Fruit fly (Drosophila melanogaster) whole organism, embryonic: ENCODE results near the gene pav.

ENCODE experiments used
- B-H1 ChIP-seq: fragments of 200-800 bp; sonication (Bioruptor generic); IDR thresholded peaks from 3 replicates; pipeline ENCODE4 v1.3.6; 2022; ENCODE audit warnings: missing biosample characterization, missing genetic modification characterization
- Bdp1 ChIP-seq: fragments of 200-800 bp; sonication (Bioruptor generic); optimal IDR thresholded peaks from 3 replicates; lab custom pipeline; 2016; ENCODE audit warnings: missing biosample characterization, missing genetic modification characterization
- CG12155 ChIP-seq: fragments of 200-800 bp; sonication (Bioruptor generic); optimal IDR thresholded peaks from 3 replicates; lab custom pipeline; 2016; ENCODE audit warnings: missing biosample characterization, missing genetic modification characterization
- CG1233 ChIP-seq: fragments of 200-800 bp; sonication (Bioruptor generic); optimal IDR thresholded peaks from 4 replicates; lab custom pipeline; 2018; ENCODE audit warnings: missing biosample characterization, mild to moderate bottlenecking, missing genetic modification characterization
- CG13624 ChIP-seq: fragments of 200-800 bp; sonication (Bioruptor generic); optimal IDR thresholded peaks from 2 replicates; lab custom pipeline; 2016; ENCODE audit warnings: missing biosample characterization, missing genetic modification characterization
- CG14441 ChIP-seq: fragments of 200-800 bp; sonication (Bioruptor generic); IDR thresholded peaks from 2 replicates; pipeline ENCODE4 v1.3.6; 2022; ENCODE audit warnings: missing biosample characterization, missing genetic modification characterization
- CG15514 ChIP-seq: fragments of 200-800 bp; sonication (Bioruptor generic); optimal IDR thresholded peaks from 3 replicates; lab custom pipeline; 2017; ENCODE audit warnings: missing biosample characterization, missing genetic modification characterization, mild to moderate bottlenecking, moderate library complexity, missing genetic modification reagents
- CG1603 ChIP-seq: fragments of 200-800 bp; sonication (Bioruptor generic); optimal IDR thresholded peaks from 2 replicates; lab custom pipeline; 2019; ENCODE audit warnings: missing biosample characterization, mild to moderate bottlenecking, missing genetic modification characterization, moderate library complexity
- CG16863 ChIP-seq: fragments of 200-800 bp; sonication (Bioruptor generic); optimal IDR thresholded peaks from 3 replicates; lab custom pipeline; 2016; ENCODE audit warnings: missing biosample characterization, missing genetic modification characterization
- CG17802 ChIP-seq: fragments of 200-800 bp; sonication (Bioruptor generic); optimal IDR thresholded peaks from 2 replicates; lab custom pipeline; 2018; ENCODE audit warnings: missing biosample characterization, mild to moderate bottlenecking, missing genetic modification characterization, moderate library complexity
- CG18011 ChIP-seq: fragments of 200-800 bp; sonication (Bioruptor generic); optimal IDR thresholded peaks from 2 replicates; lab custom pipeline; 2017; ENCODE audit warnings: missing biosample characterization, missing genetic modification characterization, mild to moderate bottlenecking, moderate library complexity, missing genotype
- CG18262 ChIP-seq: fragments of 200-800 bp; optimal IDR thresholded peaks from 3 replicates; lab custom pipeline; 2019; ENCODE audit warnings: missing biosample characterization, mild to moderate bottlenecking, missing genetic modification characterization, moderate library complexity
- CG1832 ChIP-seq: fragments of 200-800 bp; sonication (Bioruptor generic); optimal IDR thresholded peaks from 2 replicates; lab custom pipeline; 2017; ENCODE audit warnings: missing biosample characterization, mild to moderate bottlenecking, missing genetic modification characterization, inconsistent platforms
- CG2129 ChIP-seq: fragments of 200-800 bp; sonication (Bioruptor generic); IDR thresholded peaks from 2 replicates; pipeline ENCODE4 v1.3.6; 2022; ENCODE audit warnings: missing biosample characterization, missing genetic modification characterization; ENCODE audit not compliant: partially characterized antibody
- CG32532 ChIP-seq: fragments of 200-800 bp; sonication (Bioruptor generic); IDR thresholded peaks from 2 replicates; pipeline ENCODE4 v1.3.6; 2022; ENCODE audit warnings: missing biosample characterization, missing genetic modification characterization
- CG3995 ChIP-seq: fragments of 200-800 bp; sonication (Bioruptor generic); optimal IDR thresholded peaks from 3 replicates; lab custom pipeline; 2016; ENCODE audit warnings: missing biosample characterization, missing genetic modification characterization
- CG4617 ChIP-seq: fragments of 200-800 bp; sonication (Bioruptor generic); optimal IDR thresholded peaks from 3 replicates; lab custom pipeline; 2016; ENCODE audit warnings: missing biosample characterization, missing genetic modification characterization, borderline replicate concordance
- CG7987 ChIP-seq: fragments of 200-800 bp; sonication (Bioruptor generic); optimal IDR thresholded peaks from 2 replicates; lab custom pipeline; 2018; ENCODE audit warnings: missing biosample characterization, mild to moderate bottlenecking, missing genetic modification characterization, moderate library complexity
- CrebB ChIP-seq: fragments of 200-800 bp; sonication (Bioruptor generic); optimal IDR thresholded peaks from 3 replicates; lab custom pipeline; 2018; ENCODE audit warnings: missing biosample characterization, mild to moderate bottlenecking, missing genetic modification characterization
- D19A ChIP-seq: fragments of 200-800 bp; optimal IDR thresholded peaks from 3 replicates; lab custom pipeline; 2019; ENCODE audit warnings: missing biosample characterization, mild to moderate bottlenecking, missing genetic modification characterization, moderate library complexity
- Deaf1 ChIP-seq: fragments of 200-800 bp; optimal IDR thresholded peaks from 3 replicates; lab custom pipeline; 2019; ENCODE audit warnings: missing biosample characterization, mild to moderate bottlenecking, missing genetic modification characterization, moderate library complexity
- Dfd ChIP-seq, 2 experiments: fragments of >200 bp; optimal IDR thresholded peaks; 2 replicates each; lab custom pipeline; 2017; ENCODE audit warnings: missing biosample characterization in 2 of 2, missing genetic modification characterization in 2 of 2
- Dll ChIP-seq: fragments of 200-800 bp; sonication (Bioruptor generic); IDR thresholded peaks from 4 replicates; pipeline ENCODE4 v1.3.6; 2022; ENCODE audit warnings: missing biosample characterization, missing genetic modification characterization; ENCODE audit not compliant: partially characterized antibody
- Dref ChIP-seq: fragments of 200-800 bp; sonication (Bioruptor generic); IDR thresholded peaks from 2 replicates; pipeline ENCODE4 v1.3.6; 2022; ENCODE audit warnings: missing biosample characterization, missing genetic modification characterization
- E2f1 ChIP-seq: fragments of 200-800 bp; sonication (Bioruptor generic); IDR thresholded peaks from 2 replicates; pipeline ENCODE4 v1.3.6; 2022; ENCODE audit warnings: missing biosample characterization, missing genetic modification characterization
- E2f2 ChIP-seq: fragments of 200-800 bp; sonication (Bioruptor generic); IDR thresholded peaks from 2 replicates; pipeline ENCODE4 v1.3.6; 2022; ENCODE audit warnings: missing biosample characterization, missing genetic modification characterization
- Ets97D ChIP-seq: fragments of 200-800 bp; sonication (Bioruptor generic); optimal IDR thresholded peaks from 3 replicates; lab custom pipeline; 2016; ENCODE audit warnings: missing biosample characterization, missing genetic modification characterization
- Fer3 ChIP-seq: fragments of 200-800 bp; sonication (Bioruptor generic); optimal IDR thresholded peaks from 2 replicates; lab custom pipeline; 2018; ENCODE audit warnings: missing biosample characterization, mild to moderate bottlenecking, missing genetic modification characterization, moderate library complexity
- Gug ChIP-seq: fragments of 200-800 bp; sonication (Bioruptor generic); IDR thresholded peaks from 4 replicates; pipeline ENCODE4 v1.3.6; 2022; ENCODE audit warnings: missing biosample characterization, missing genetic modification characterization
- Hey ChIP-seq: fragments of 200-800 bp; sonication (Bioruptor generic); optimal IDR thresholded peaks from 3 replicates; lab custom pipeline; 2018; ENCODE audit warnings: missing biosample characterization, mild to moderate bottlenecking, missing genetic modification characterization
- Hr51 ChIP-seq, 2 experiments: fragments of 200-800 bp; sonication (Bioruptor generic); optimal IDR thresholded peaks; 2 replicates in 1 of 2; 3 replicates in 1 of 2; lab custom pipeline; 2016 to 2018; ENCODE audit warnings: missing biosample characterization in 2 of 2, missing genetic modification characterization in 2 of 2, mild to moderate bottlenecking in 1 of 2, moderate library complexity in 1 of 2
- Lim3 ChIP-seq: fragments of 200-800 bp; sonication (Bioruptor generic); IDR thresholded peaks from 2 replicates; pipeline ENCODE4 v1.3.6; 2022; ENCODE audit warnings: missing biosample characterization, missing genetic modification characterization
- NfI ChIP-seq: fragments of 200-800 bp; sonication (Bioruptor generic); optimal IDR thresholded peaks from 3 replicates; lab custom pipeline; 2018; ENCODE audit warnings: missing biosample characterization, mild to moderate bottlenecking, missing genetic modification characterization, moderate library complexity
- Rx ChIP-seq: fragments of 200-800 bp; sonication (Bioruptor generic); IDR thresholded peaks from 2 replicates; pipeline ENCODE4 v1.3.6; 2022; ENCODE audit warnings: missing biosample characterization, missing genetic modification characterization
- Spps ChIP-seq: fragments of 200-800 bp; sonication (Bioruptor generic); optimal IDR thresholded peaks from 2 replicates; lab custom pipeline; 2018; ENCODE audit warnings: missing biosample characterization, mild to moderate bottlenecking, missing genetic modification characterization
- Usf ChIP-seq: fragments of 200-800 bp; sonication (Bioruptor generic); optimal IDR thresholded peaks from 2 replicates; lab custom pipeline; 2017; ENCODE audit warnings: missing genotype, missing biosample characterization, missing genetic modification characterization
- bcd ChIP-seq: fragments of 200-800 bp; sonication (Bioruptor generic); optimal IDR thresholded peaks from 2 replicates; lab custom pipeline; 2017; ENCODE audit warnings: missing biosample characterization, mild to moderate bottlenecking, missing genetic modification characterization
- dpn ChIP-seq, 2 experiments: fragments of 200-800 bp; sonication (Bioruptor generic); optimal IDR thresholded peaks; 3 replicates each; lab custom pipeline; 2016; ENCODE audit warnings: missing biosample characterization in 2 of 2, missing genetic modification characterization in 2 of 2
- dysf ChIP-seq: fragments of 200-800 bp; sonication (Bioruptor generic); IDR thresholded peaks from 3 replicates; pipeline ENCODE4 v1.3.6; 2022; ENCODE audit warnings: missing biosample characterization, missing genetic modification characterization
- gfzf ChIP-seq: fragments of 200-800 bp; sonication (Bioruptor generic); optimal IDR thresholded peaks from 2 replicates; lab custom pipeline; 2016; ENCODE audit warnings: missing biosample characterization, mild to moderate bottlenecking, missing genetic modification characterization, moderate library complexity
- jumu ChIP-seq: fragments of 200-800 bp; sonication (Bioruptor generic); optimal IDR thresholded peaks from 3 replicates; lab custom pipeline; 2016; ENCODE audit warnings: missing biosample characterization, missing genetic modification characterization
- ken ChIP-seq: fragments of 200-800 bp; sonication (Bioruptor generic); IDR thresholded peaks from 3 replicates; pipeline ENCODE4 v1.3.6; 2022; ENCODE audit warnings: missing biosample characterization, missing genetic modification characterization
- pan ChIP-seq, 4 experiments: fragments of >200 bp in 3 of 4; fragments of 200-800 bp in 1 of 4; sonication (Bioruptor generic) in 1 of 4; optimal IDR thresholded peaks in 3 of 4; IDR thresholded peaks in 1 of 4; 2 replicates each; pipeline versions ENCODE4 v1.3.6 to Lab custom; 2017 to 2022; ENCODE audit warnings: missing biosample characterization in 2 of 4, missing genetic modification characterization in 2 of 4, mixed read lengths in 1 of 4
- pfk ChIP-seq: fragments of 200-800 bp; sonication (Bioruptor generic); optimal IDR thresholded peaks from 2 replicates; lab custom pipeline; 2018; ENCODE audit warnings: missing biosample characterization, mild to moderate bottlenecking, missing genetic modification characterization, moderate library complexity
- ranshi ChIP-seq: fragments of 200-800 bp; sonication (Bioruptor generic); IDR thresholded peaks from 2 replicates; pipeline ENCODE4 v1.3.6; 2022; ENCODE audit warnings: missing biosample characterization, missing genetic modification characterization
- trh ChIP-seq: fragments of 200-800 bp; sonication (Bioruptor generic); optimal IDR thresholded peaks from 2 replicates; lab custom pipeline; 2016; ENCODE audit warnings: missing biosample characterization, missing genetic modification characterization
- vfl ChIP-seq: fragments of 200-800 bp; sonication (Bioruptor generic); optimal IDR thresholded peaks from 2 replicates; lab custom pipeline; 2016; ENCODE audit warnings: missing biosample characterization, missing genetic modification characterization
- yki ChIP-seq: fragments of >200 bp; optimal IDR thresholded peaks from 3 replicates; lab custom pipeline; 2018
- zen ChIP-seq: fragments of 200-800 bp; sonication (Bioruptor generic); optimal IDR thresholded peaks from 3 replicates; lab custom pipeline; 2018; ENCODE audit warnings: missing biosample characterization, mild to moderate bottlenecking, missing genetic modification characterization, moderate library complexity

pav gene

DNA sequence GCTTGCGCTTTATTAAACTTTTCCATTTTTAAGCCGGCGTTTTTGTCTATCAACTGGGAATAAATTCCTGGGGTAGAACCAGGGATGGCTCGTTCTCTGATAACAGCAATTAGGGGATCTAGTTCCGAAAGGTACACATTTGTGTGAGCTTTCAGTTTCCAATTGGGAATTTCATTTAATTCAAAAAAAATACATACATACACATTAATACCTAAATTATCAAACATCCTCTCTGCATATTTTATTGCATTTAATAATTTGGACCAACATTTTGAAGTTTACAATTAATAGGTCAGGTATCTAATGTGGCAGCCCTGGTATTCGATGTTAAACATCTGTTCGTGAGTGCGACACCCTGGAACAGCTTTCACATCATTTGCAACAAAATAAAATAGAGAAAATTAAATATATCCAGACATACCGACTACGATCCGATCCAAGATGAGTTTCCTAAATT is 16.6 kb downstream of the pav start, which contains the start of the genes CG15011 and CG1309 (continued):
- TF ChIP-seq Dll (GFP tag; lab: Robert Waterston, UW): peak; percentile 59; the same call in 2 of the 4 replicates
- TF ChIP-seq trh (GFP tag; lab: Kevin White, UChicago): peak; percentile 72
- peak; percentile 74; the same call in 2 of the 3 replicates for TF ChIP-seq ken (GFP tag; lab: Robert Waterston, UW)
- peak; percentile 87 for TF ChIP-seq CG12155
- TF ChIP-seq CG17802 (tag; lab: Kevin White, UChicago): peak; percentile 37
- TF ChIP-seq CG14441 (GFP tag; lab: Robert Waterston, UW): peak; percentile 83
- TF ChIP-seq Fer3 (tag; lab: Kevin White, UChicago): peak; percentile 79
- TF ChIP-seq CG4617 (GFP tag; lab: Kevin White, UChicago): peak; percentile 91
- TF ChIP-seq Deaf1 (tag; lab: Kevin White, UChicago): no peak
- peak; percentile 88 for TF ChIP-seq CG13624 (GFP tag; lab: Kevin White, UChicago)
- TF ChIP-seq Hr51 (GFP tag; optimal IDR thresholded peaks at IDR 0.05; lab: Kevin White, UChicago): peak; percentile 80 to 81
- TF ChIP-seq Gug (GFP tag; lab: Robert Waterston, UW): peak; percentile 69; the same call in 3 of the 4 replicates
- peak; percentile 43; the same call in 1 of the 2 replicates for TF ChIP-seq E2f2 (GFP tag; lab: Robert Waterston, UW)
- peak; percentile 63 for TF ChIP-seq CG3995 (GFP tag; lab: Kevin White, UChicago)
- peak; percentile 73 for TF ChIP-seq Spps (tag; lab: Kevin White, UChicago)
- peak; percentile 79; the same call in 1 of the 2 replicates for TF ChIP-seq ranshi (GFP tag; lab: Robert Waterston, UW)
- peak; percentile 83 for TF ChIP-seq CG32532 (GFP tag; lab: Robert Waterston, UW)
- TF ChIP-seq B-H1 (GFP tag; lab: Robert Waterston, UW): peak; percentile 23; the same call in 1 of the 3 replicates
- peak; percentile 85 to 88 for TF ChIP-seq dpn (GFP tag; optimal IDR thresholded peaks at IDR 0.05; lab: Kevin White, UChicago)
- peak; percentile 85 for TF ChIP-seq CG18262 (tag; lab: Kevin White, UChicago)
- TF ChIP-seq Hey: no peak
- TF ChIP-seq CG1603: peak; percentile 88
- no peak for TF ChIP-seq Dfd (GFP tag; optimal IDR thresholded peaks at IDR 0.05; lab: Kevin White, UChicago)
- TF ChIP-seq zen (tag; lab: Kevin White, UChicago): peak; percentile 85
- TF ChIP-seq vfl: peak; percentile 75
- TF ChIP-seq Rx (GFP tag; lab: Robert Waterston, UW): peak; percentile 59
- TF ChIP-seq dysf (GFP tag; lab: Robert Waterston, UW): peak; percentile 77
- TF ChIP-seq CG2129 (GFP tag; lab: Robert Waterston, UW): no peak
- peak; percentile 78 for TF ChIP-seq NfI (GFP tag; lab: Kevin White, UChicago)
- TF ChIP-seq E2f1 (GFP tag; lab: Robert Waterston, UW): peak; percentile 68
- peak; percentile 75 for TF ChIP-seq D19A (tag; lab: Kevin White, UChicago)
- peak; percentile 51 for TF ChIP-seq Usf
- TF ChIP-seq Bdp1: peak; percentile 76
- TF ChIP-seq gfzf (GFP tag; lab: Kevin White, UChicago): peak; percentile 23
- TF ChIP-seq Dref (GFP tag; lab: Robert Waterston, UW): no peak
- peak; percentile 81 for TF ChIP-seq jumu (GFP tag; lab: Kevin White, UChicago)
- TF ChIP-seq yki: no peak
- TF ChIP-seq CrebB: peak; percentile 65
- TF ChIP-seq pfk: no peak
- peak; percentile 100 for TF ChIP-seq CG15514 (GFP tag; lab: Kevin White, UChicago)
- peak; percentile 45 for TF ChIP-seq CG7987 (GFP tag; lab: Kevin White, UChicago)
- peak; percentile 71 for TF ChIP-seq CG1233 (GFP tag; lab: Kevin White, UChicago)
- peak; percentile 80 for TF ChIP-seq bcd (GFP tag; lab: Kevin White, UChicago)
- TF ChIP-seq CG18011 (GFP tag; lab: Kevin White, UChicago): peak; percentile 70
- peak; percentile 58 for TF ChIP-seq Ets97D (GFP tag; lab: Kevin White, UChicago)
- TF ChIP-seq CG16863 (GFP tag; lab: Kevin White, UChicago): peak; percentile 83
- no peak for TF ChIP-seq CG1832
- no peak for TF ChIP-seq pan (optimal IDR thresholded peaks at IDR 0.05; lab: Kevin White, UChicago)
- peak in 1 of 2 experiments; percentile 55 for TF ChIP-seq pan (GFP tag; optimal IDR thresholded peaks at IDR 0.05 in 1 of 2, IDR thresholded peaks at IDR 0.05 in 1 of 2)
- TF ChIP-seq Lim3 (GFP tag; lab: Robert Waterston, UW): no peak
